Worm (Caenorhabditis elegans) whole organism, L1 larva: Measurements from ENCODE around the gene F41E7.7.
A peak's percentile ranks its signal among the peaks of the same experiment; 100 is the strongest.

ENCODE experiments used
- Y116A8C.19 ChIP-seq: sonication (generic microtip); optimal IDR thresholded peaks from 2 replicates; lab custom pipeline; 2016; ENCODE audit warnings: missing compliant biosample characterization, missing genetic modification characterization, borderline replicate concordance
- ama-1 ChIP-seq: fragments of 150-350 bp; optimal IDR thresholded peaks from 2 replicates; lab custom pipeline; 2014
- blmp-1 ChIP-seq: fragments of 150-350 bp; optimal IDR thresholded peaks from 2 replicates; lab custom pipeline; 2014; ENCODE audit warnings: missing biosample characterization, missing genetic modification characterization
- ces-1 ChIP-seq: fragments of 150-350 bp; optimal IDR thresholded peaks from 2 replicates; lab custom pipeline; 2014; ENCODE audit warnings: missing biosample characterization, missing genetic modification reagents, missing genetic modification characterization
- egl-27 ChIP-seq, 2 experiments: fragments of 150-350 bp in 1 of 2; sonication (generic microtip); optimal IDR thresholded peaks; 3 replicates each; lab custom pipeline; 2017 to 2018; ENCODE audit warnings: missing biosample characterization in 2 of 2, missing genetic modification characterization in 2 of 2, missing genetic modification reagents in 2 of 2
- elt-2 ChIP-seq: sonication (generic microtip); optimal IDR thresholded peaks from 2 replicates; lab custom pipeline; 2016; ENCODE audit warnings: missing genetic modification characterization, mild to moderate bottlenecking, inconsistent platforms, missing compliant biosample characterization, missing genetic modification reagents
- elt-3 ChIP-seq, 6 experiments: fragments of 150-350 bp in 1 of 6; sonication (generic microtip); optimal IDR thresholded peaks; 2 replicates each; lab custom pipeline; 2017 to 2018; ENCODE audit warnings: missing biosample characterization in 6 of 6, missing genetic modification characterization in 6 of 6, inconsistent platforms in 1 of 6
- fkh-10 ChIP-seq: sonication (generic microtip); optimal IDR thresholded peaks from 2 replicates; lab custom pipeline; 2017; ENCODE audit warnings: missing biosample characterization, missing genetic modification reagents, missing genetic modification characterization
- fkh-4 ChIP-seq: sonication (generic microtip); optimal IDR thresholded peaks from 2 replicates; lab custom pipeline; 2016; ENCODE audit warnings: missing compliant biosample characterization, missing genetic modification characterization, borderline replicate concordance
- hlh-4 ChIP-seq: sonication (generic microtip); optimal IDR thresholded peaks from 2 replicates; lab custom pipeline; 2016; ENCODE audit warnings: mild to moderate bottlenecking, missing genetic modification characterization, missing compliant biosample characterization
- irx-1 ChIP-seq: sonication (generic microtip); optimal IDR thresholded peaks from 2 replicates; lab custom pipeline; 2016; ENCODE audit warnings: missing genetic modification characterization, missing compliant biosample characterization
- isw-1 ChIP-seq: fragments of 200-800 bp; sonication (Bioruptor generic); IDR thresholded peaks from 2 replicates; pipeline ENCODE4 v1.3.6; 2022; ENCODE audit warnings: missing genetic modification characterization, missing compliant biosample characterization
- lin-13 ChIP-seq: fragments of 150-350 bp; optimal IDR thresholded peaks from 2 replicates; lab custom pipeline; 2014; ENCODE audit warnings: missing biosample characterization, missing genetic modification reagents, missing genetic modification characterization
- lin-14 ChIP-seq: fragments of 200-800 bp; sonication (Bioruptor generic); optimal IDR thresholded peaks from 2 replicates; lab custom pipeline; 2018; ENCODE audit warnings: mild to moderate bottlenecking, missing genetic modification characterization, moderate library complexity, missing compliant biosample characterization
- lin-35 ChIP-seq, 2 experiments: fragments of 150-350 bp; optimal IDR thresholded peaks; 2 replicates each; lab custom pipeline; 2014; ENCODE audit warnings: missing biosample characterization in 2 of 2, missing genetic modification characterization in 2 of 2, missing genetic modification reagents in 2 of 2
- lsy-2 ChIP-seq, 2 experiments: fragments of 150-350 bp; optimal IDR thresholded peaks; 2 replicates each; lab custom pipeline; 2014; ENCODE audit warnings: missing biosample characterization in 2 of 2, missing genetic modification characterization in 2 of 2
- mab-9 ChIP-seq: fragments of 200-800 bp; sonication (Bioruptor generic); IDR thresholded peaks from 2 replicates; pipeline ENCODE4 v1.3.6; 2022; ENCODE audit warnings: missing genetic modification reagents, missing genetic modification characterization, missing compliant biosample characterization
- mep-1 ChIP-seq: fragments of 150-350 bp; optimal IDR thresholded peaks from 2 replicates; lab custom pipeline; 2014; ENCODE audit warnings: missing biosample characterization, missing genetic modification characterization
- nhr-12 ChIP-seq: sonication (generic microtip); optimal IDR thresholded peaks from 2 replicates; lab custom pipeline; 2017; ENCODE audit warnings: missing biosample characterization, missing genetic modification characterization
- nhr-20 ChIP-seq: sonication (generic microtip); optimal IDR thresholded peaks from 2 replicates; lab custom pipeline; 2016; ENCODE audit warnings: mild to moderate bottlenecking, missing genetic modification characterization, missing compliant biosample characterization
- nhr-28 ChIP-seq: fragments of 150-350 bp; optimal IDR thresholded peaks from 2 replicates; lab custom pipeline; 2014; ENCODE audit warnings: missing biosample characterization, missing genetic modification characterization
- nhr-85 ChIP-seq: sonication (generic microtip); peaks from one replicate; lab custom pipeline; 2016; ENCODE audit warnings: missing genetic modification characterization, inconsistent platforms, missing compliant biosample characterization
- nhr-90 ChIP-seq: sonication (generic microtip); optimal IDR thresholded peaks from 2 replicates; lab custom pipeline; 2016; ENCODE audit warnings: mild to moderate bottlenecking, missing genetic modification characterization, missing compliant biosample characterization; ENCODE audit not compliant: poor library complexity
- pag-3 ChIP-seq: sonication (generic microtip); optimal IDR thresholded peaks from 2 replicates; lab custom pipeline; 2017; ENCODE audit warnings: missing genetic modification characterization, mild to moderate bottlenecking, missing compliant biosample characterization, antibody characterized with exemption, borderline replicate concordance; ENCODE audit not compliant: insufficient read depth
- pax-3 ChIP-seq: fragments of 200-800 bp; sonication (Bioruptor generic); optimal IDR thresholded peaks from 2 replicates; lab custom pipeline; 2018; ENCODE audit warnings: mild to moderate bottlenecking, missing genetic modification characterization, moderate library complexity, missing compliant biosample characterization
- pqm-1 ChIP-seq: sonication (generic microtip); optimal IDR thresholded peaks from 3 replicates; lab custom pipeline; 2017; ENCODE audit warnings: missing biosample characterization, missing genetic modification characterization
- snpc-4 ChIP-seq: fragments of 150-350 bp; optimal IDR thresholded peaks from 2 replicates; lab custom pipeline; 2014; ENCODE audit warnings: missing biosample characterization, missing genetic modification characterization
- snu-23 ChIP-seq: sonication (generic microtip); optimal IDR thresholded peaks from 2 replicates; lab custom pipeline; 2016; ENCODE audit warnings: missing genetic modification characterization, missing compliant biosample characterization
- swsn-7 ChIP-seq: sonication (generic microtip); optimal IDR thresholded peaks from 2 replicates; lab custom pipeline; 2016; ENCODE audit warnings: missing genetic modification characterization, missing compliant biosample characterization
- unc-30 ChIP-seq: sonication (generic microtip); optimal IDR thresholded peaks from 2 replicates; lab custom pipeline; 2017; ENCODE audit warnings: missing biosample characterization, missing genetic modification characterization
- unc-86 ChIP-seq: sonication (generic microtip); optimal IDR thresholded peaks from 2 replicates; lab custom pipeline; 2016; ENCODE audit warnings: missing genetic modification characterization, missing compliant biosample characterization
- unc-98 ChIP-seq: fragments of 200-800 bp; sonication (Bioruptor generic); IDR thresholded peaks from 2 replicates; pipeline ENCODE4 v1.3.6; 2022; ENCODE audit warnings: missing genetic modification characterization, missing compliant biosample characterization
- ztf-11 ChIP-seq, 2 experiments: sonication (generic microtip); optimal IDR thresholded peaks; 2 replicates each; lab custom pipeline; 2016 to 2017; ENCODE audit warnings: missing genetic modification characterization in 2 of 2, missing biosample characterization in 1 of 2, missing compliant biosample characterization in 1 of 2

The F41E7.7 gene

DNA sequence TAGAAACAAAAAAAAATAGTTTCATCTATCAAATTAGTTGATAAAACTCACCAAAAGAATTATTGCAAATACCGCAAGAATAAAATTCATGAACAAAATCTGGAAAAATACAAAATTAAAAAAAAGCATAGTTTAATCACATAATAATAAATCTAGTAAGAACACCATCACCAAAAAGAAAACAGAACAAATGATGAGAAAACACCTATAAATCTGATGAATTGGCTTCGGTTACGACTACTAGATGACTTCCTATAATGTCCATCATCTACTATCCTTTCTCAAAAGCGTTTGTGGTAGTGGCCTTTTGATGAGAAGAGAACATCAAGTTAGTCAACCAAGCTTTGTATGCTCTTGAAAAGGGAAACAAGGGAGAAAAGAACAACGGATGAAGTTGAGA lies 30.5 kb downstream of the F41E7.7 start, which contains the start of gene cut-5:
Gene cut-5 (minus strand): TSS at position 101 of the 400 bp plus-strand sequence.
- TF ChIP-seq lin-35 (GFP tag; optimal IDR thresholded peaks at IDR 0.05; lab: Kevin White, UChicago) (no peak), fkh-10 (GFP tag; lab: Kevin White, UChicago) (no peak), egl-27 (tag; optimal IDR thresholded peaks at IDR 0.05; lab: Kevin White, UChicago) (no peak), ztf-11 (tag; optimal IDR thresholded peaks at IDR 0.05; lab: Kevin White, UChicago) (no peak), mep-1 (tag; lab: Kevin White, UChicago) (no peak), fkh-4 (tag; lab: Kevin White, UChicago) (no peak), swsn-7 (no peak), lin-13 (GFP tag; lab: Kevin White, UChicago) (no peak), unc-98 (no peak), nhr-28 (tag; lab: Kevin White, UChicago) (no peak), pax-3 (tag; lab: Kevin White, UChicago) (no peak), snpc-4 (tag; lab: Kevin White, UChicago) (no peak), nhr-90 (tag; lab: Kevin White, UChicago) (no peak), unc-86 (tag; lab: Kevin White, UChicago) (no peak), ama-1 (lab: Kevin White, UChicago) (no peak), nhr-12 (tag; lab: Kevin White, UChicago) (no peak)
- TF ChIP-seq, all 84 proteins: peak for 0

DNA sequence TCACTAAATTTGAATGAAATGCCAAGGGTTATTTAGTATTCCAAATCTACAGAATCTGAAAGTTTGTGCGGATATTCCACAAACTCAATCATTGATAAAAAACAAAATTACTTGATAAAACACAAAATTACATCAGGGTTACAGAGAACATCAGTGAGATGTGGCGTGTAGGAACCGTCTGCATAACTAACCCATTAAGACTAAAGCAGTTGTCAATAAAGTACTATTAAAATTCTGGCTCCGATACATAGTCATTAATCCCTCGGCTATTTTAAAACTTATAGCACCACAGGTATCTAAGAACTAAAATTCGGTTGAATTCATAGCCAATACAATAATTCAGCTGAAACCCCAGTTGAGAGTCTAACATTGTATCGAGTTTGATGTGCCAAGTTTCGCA lies 31.2 kb downstream of the F41E7.7 start:
- TF ChIP-seq fkh-10 (GFP tag; lab: Kevin White, UChicago) (no peak), lin-35 (GFP tag; optimal IDR thresholded peaks at IDR 0.05; lab: Kevin White, UChicago) (peak in 1 of 2 experiments; percentile 10)
- TF ChIP-seq, all 84 proteins: peak for 1

- no peak for TF ChIP-seq lsy-2 (tag; optimal IDR thresholded peaks at IDR 0.05; lab: Kevin White, UChicago)
- peak; percentile 43 for TF ChIP-seq pqm-1
- TF ChIP-seq elt-2 = peak; percentile 38
These were observed 32.4 kb downstream of the F41E7.7 start for ce11 chrX:10340044-10340443.

- TF ChIP-seq hlh-4 (tag; lab: Kevin White, UChicago) (no peak), unc-30 (no peak), elt-2 (peak; percentile 73)
- TF ChIP-seq, all 84 proteins: peak for 1
These were observed 33.4 kb downstream of the F41E7.7 start, which contains the start of gene R07E3.1 for ce11 chrX:10340986-10341385. TSS of gene R07E3.1 (minus strand) at chrX:10341161.

- TF ChIP-seq fkh-10 (GFP tag; lab: Kevin White, UChicago) (no peak), Y116A8C.19 (tag; lab: Kevin White, UChicago) (no peak), swsn-7 (no peak), pag-3 (tag; lab: Kevin White, UChicago) (no peak), irx-1 (tag; lab: Kevin White, UChicago) (peak; percentile 28), elt-3 (tag; optimal IDR thresholded peaks at IDR 0.05; lab: Kevin White, UChicago) (peak in 2 of 6 experiments; percentile 35 to 42), mab-9 (no peak), isw-1 (no peak), lin-14 (GFP tag; lab: Kevin White, UChicago) (peak; percentile 18), nhr-85 (tag; lab: Kevin White, UChicago) (peak; percentile 97), snu-23 (peak; percentile 23), ces-1 (GFP tag; lab: Kevin White, UChicago) (no peak), blmp-1 (tag; lab: Kevin White, UChicago) (peak; percentile 56), mep-1 (tag; lab: Kevin White, UChicago) (peak; percentile 9), lin-35 (GFP tag; optimal IDR thresholded peaks at IDR 0.05; lab: Kevin White, UChicago) (peak in 1 of 2 experiments; percentile 3), nhr-20 (tag; lab: Kevin White, UChicago) (peak; percentile 18)
These were observed 42.6 kb downstream of the F41E7.7 start for ce11 chrX:10350151-10350550.
